Fruit fly (Drosophila melanogaster) whole organism, embryonic: ENCODE data around the gene CG13097.
A peak's percentile ranks its signal among the peaks of the same experiment; 100 is the strongest.

Experiments used
- Antp ChIP-seq: fragments of 200-800 bp; sonication (Bioruptor generic); optimal IDR thresholded peaks from 3 replicates; lab custom pipeline; 2016; ENCODE audit warnings: missing biosample characterization, missing genetic modification characterization
- Atf3 ChIP-seq: fragments of 200-800 bp; sonication (Bioruptor generic); optimal IDR thresholded peaks from 3 replicates; lab custom pipeline; 2016; ENCODE audit warnings: missing biosample characterization, missing genetic modification characterization
- B-H2 ChIP-seq: fragments of 200-800 bp; sonication (Bioruptor generic); optimal IDR thresholded peaks from 2 replicates; lab custom pipeline; 2018; ENCODE audit warnings: missing biosample characterization, mild to moderate bottlenecking, missing genetic modification characterization
- Bgb ChIP-seq: fragments of 200-800 bp; sonication (Bioruptor generic); IDR thresholded peaks from 2 replicates; pipeline ENCODE4 v1.3.6; 2022; ENCODE audit warnings: missing biosample characterization, missing genetic modification characterization; ENCODE audit not compliant: partially characterized antibody
- BtbVII ChIP-seq: fragments of 200-800 bp; sonication (Bioruptor generic); optimal IDR thresholded peaks from 3 replicates; lab custom pipeline; 2017; ENCODE audit warnings: missing biosample characterization, mild to moderate bottlenecking, missing genetic modification characterization
- CG13624 ChIP-seq: fragments of 200-800 bp; sonication (Bioruptor generic); optimal IDR thresholded peaks from 2 replicates; lab custom pipeline; 2016; ENCODE audit warnings: missing biosample characterization, missing genetic modification characterization
- CG13894 ChIP-seq: fragments of 200-800 bp; sonication (Bioruptor generic); optimal IDR thresholded peaks from 3 replicates; lab custom pipeline; 2018; ENCODE audit warnings: missing biosample characterization, mild to moderate bottlenecking, missing genetic modification characterization, moderate library complexity
- CG15514 ChIP-seq: fragments of 200-800 bp; sonication (Bioruptor generic); optimal IDR thresholded peaks from 3 replicates; lab custom pipeline; 2017; ENCODE audit warnings: missing biosample characterization, missing genetic modification characterization, mild to moderate bottlenecking, moderate library complexity, missing genetic modification reagents
- CG17361 ChIP-seq: fragments of 200-800 bp; sonication (Bioruptor generic); IDR thresholded peaks from 3 replicates; pipeline ENCODE4 v1.3.6; 2022; ENCODE audit warnings: missing biosample characterization, missing genetic modification characterization
- CG18262 ChIP-seq: fragments of 200-800 bp; optimal IDR thresholded peaks from 3 replicates; lab custom pipeline; 2019; ENCODE audit warnings: missing biosample characterization, mild to moderate bottlenecking, missing genetic modification characterization, moderate library complexity
- CG18599 ChIP-seq: fragments of 200-800 bp; sonication (Bioruptor generic); optimal IDR thresholded peaks from 3 replicates; lab custom pipeline; 2017; ENCODE audit warnings: missing biosample characterization, missing genetic modification characterization, mild to moderate bottlenecking, moderate library complexity, missing genetic modification reagents
- CG2116 ChIP-seq: fragments of 200-800 bp; sonication (Bioruptor generic); optimal IDR thresholded peaks from 3 replicates; lab custom pipeline; 2018; ENCODE audit warnings: missing biosample characterization, mild to moderate bottlenecking, missing genetic modification characterization
- CG32532 ChIP-seq: fragments of 200-800 bp; sonication (Bioruptor generic); IDR thresholded peaks from 2 replicates; pipeline ENCODE4 v1.3.6; 2022; ENCODE audit warnings: missing biosample characterization, missing genetic modification characterization
- CG32772 ChIP-seq: fragments of 200-800 bp; sonication (Bioruptor generic); IDR thresholded peaks from 2 replicates; pipeline ENCODE4 v1.3.6; 2022; ENCODE audit warnings: missing biosample characterization, missing genetic modification characterization
- CG3407 ChIP-seq: fragments of 200-800 bp; sonication (Bioruptor generic); optimal IDR thresholded peaks from 2 replicates; lab custom pipeline; 2018; ENCODE audit warnings: missing biosample characterization, mild to moderate bottlenecking, missing genetic modification characterization
- CG4424 ChIP-seq: fragments of 200-800 bp; sonication (Bioruptor generic); optimal IDR thresholded peaks from 3 replicates; lab custom pipeline; 2016; ENCODE audit warnings: missing biosample characterization, missing genetic modification characterization
- CG6765 ChIP-seq: fragments of 200-800 bp; sonication (Bioruptor generic); optimal IDR thresholded peaks from 3 replicates; lab custom pipeline; 2017; ENCODE audit warnings: missing biosample characterization, mild to moderate bottlenecking, missing genetic modification characterization
- D19A ChIP-seq: fragments of 200-800 bp; optimal IDR thresholded peaks from 3 replicates; lab custom pipeline; 2019; ENCODE audit warnings: missing biosample characterization, mild to moderate bottlenecking, missing genetic modification characterization, moderate library complexity
- Dek ChIP-seq: fragments of 200-800 bp; sonication (Bioruptor generic); optimal IDR thresholded peaks from 3 replicates; lab custom pipeline; 2019; ENCODE audit warnings: missing biosample characterization, mild to moderate bottlenecking, missing genetic modification characterization, moderate library complexity
- Doc2 ChIP-seq: fragments of 200-800 bp; sonication (Bioruptor generic); IDR thresholded peaks from 2 replicates; pipeline ENCODE4 v1.3.6; 2022; ENCODE audit warnings: missing biosample characterization, missing genetic modification characterization
- Dref ChIP-seq: fragments of 200-800 bp; sonication (Bioruptor generic); IDR thresholded peaks from 2 replicates; pipeline ENCODE4 v1.3.6; 2022; ENCODE audit warnings: missing biosample characterization, missing genetic modification characterization
- E2f1 ChIP-seq: fragments of 200-800 bp; sonication (Bioruptor generic); IDR thresholded peaks from 2 replicates; pipeline ENCODE4 v1.3.6; 2022; ENCODE audit warnings: missing biosample characterization, missing genetic modification characterization
- ERR ChIP-seq: fragments of 200-800 bp; sonication (Bioruptor generic); optimal IDR thresholded peaks from 2 replicates; lab custom pipeline; 2016; ENCODE audit warnings: missing biosample characterization, missing genetic modification characterization
- Fer2 ChIP-seq: fragments of 200-800 bp; sonication (Bioruptor generic); optimal IDR thresholded peaks from 2 replicates; lab custom pipeline; 2018; ENCODE audit warnings: missing biosample characterization, mild to moderate bottlenecking, missing genetic modification characterization, moderate library complexity
- Gug ChIP-seq: fragments of 200-800 bp; sonication (Bioruptor generic); IDR thresholded peaks from 4 replicates; pipeline ENCODE4 v1.3.6; 2022; ENCODE audit warnings: missing biosample characterization, missing genetic modification characterization
- Hand ChIP-seq: fragments of 200-800 bp; sonication (Bioruptor generic); optimal IDR thresholded peaks from 2 replicates; lab custom pipeline; 2017; ENCODE audit warnings: mild to moderate bottlenecking, missing biosample characterization, missing genetic modification reagents, missing genetic modification characterization
- HmgD ChIP-seq: fragments of 200-800 bp; sonication (Bioruptor generic); optimal IDR thresholded peaks from 3 replicates; lab custom pipeline; 2016; ENCODE audit warnings: missing biosample characterization, missing genetic modification characterization
- Hr39 ChIP-seq: fragments of >200 bp; optimal IDR thresholded peaks from 2 replicates; lab custom pipeline; 2017
- Hr51 ChIP-seq, 2 experiments: fragments of 200-800 bp; sonication (Bioruptor generic); optimal IDR thresholded peaks; 2 replicates in 1 of 2; 3 replicates in 1 of 2; lab custom pipeline; 2016 to 2018; ENCODE audit warnings: missing biosample characterization in 2 of 2, missing genetic modification characterization in 2 of 2, mild to moderate bottlenecking in 1 of 2, moderate library complexity in 1 of 2
- Hr78 ChIP-seq, 2 experiments: fragments of 200-800 bp in 1 of 2; fragments of >200 bp in 1 of 2; sonication (Bioruptor generic) in 1 of 2; optimal IDR thresholded peaks; 2 replicates each; lab custom pipeline; 2017 to 2019; ENCODE audit warnings: missing biosample characterization in 2 of 2, missing genetic modification characterization in 2 of 2, mild to moderate bottlenecking in 1 of 2, moderate library complexity in 1 of 2
- NC2α ChIP-seq: fragments of 200-800 bp; sonication (Bioruptor generic); optimal IDR thresholded peaks from 2 replicates; lab custom pipeline; 2016; ENCODE audit warnings: missing biosample characterization, missing genetic modification characterization
- Sry-δ ChIP-seq: fragments of 200-800 bp; sonication (Bioruptor generic); optimal IDR thresholded peaks from 2 replicates; lab custom pipeline; 2016; ENCODE audit warnings: missing biosample characterization, missing genetic modification characterization
- Taf1 ChIP-seq: fragments of 200-800 bp; sonication (Bioruptor generic); IDR thresholded peaks from 2 replicates; pipeline ENCODE4 v1.3.6; 2022; ENCODE audit warnings: missing biosample characterization, missing genetic modification characterization
- abd-A ChIP-seq: fragments of 200-800 bp; sonication (Bioruptor generic); optimal IDR thresholded peaks from 3 replicates; lab custom pipeline; 2019; ENCODE audit warnings: missing biosample characterization, mild to moderate bottlenecking, missing genetic modification characterization, moderate library complexity
- ara ChIP-seq: fragments of 200-800 bp; sonication (Bioruptor generic); IDR thresholded peaks from 2 replicates; pipeline ENCODE4 v1.3.6; 2022; ENCODE audit warnings: missing biosample characterization, missing genetic modification characterization
- cwo ChIP-seq: fragments of 200-800 bp; sonication (Bioruptor generic); optimal IDR thresholded peaks from 3 replicates; lab custom pipeline; 2017; ENCODE audit warnings: missing biosample characterization, missing genetic modification characterization, mild to moderate bottlenecking, moderate library complexity, missing genetic modification reagents
- esg ChIP-seq: fragments of 200-800 bp; sonication (Bioruptor generic); conservative IDR thresholded peaks from 2 replicates; pipeline ENCODE4 v1.3.6; 2022; ENCODE audit warnings: missing biosample characterization, missing genetic modification characterization
- eve ChIP-seq, 2 experiments: fragments of >200 bp; optimal IDR thresholded peaks; 2 replicates each; lab custom pipeline; 2017; ENCODE audit warnings: missing biosample characterization in 2 of 2, missing genetic modification characterization in 2 of 2
- ftz-f1 ChIP-seq: fragments of 200-800 bp; sonication (Bioruptor generic); optimal IDR thresholded peaks from 2 replicates; lab custom pipeline; 2016; ENCODE audit warnings: missing biosample characterization, missing genetic modification characterization
- gsb ChIP-seq: fragments of 200-800 bp; sonication (Bioruptor generic); IDR thresholded peaks from 2 replicates; pipeline ENCODE4 v1.3.6; 2022; ENCODE audit warnings: missing biosample characterization, missing genetic modification characterization
- hb ChIP-seq: fragments of 200-800 bp; sonication (Bioruptor generic); IDR thresholded peaks from 3 replicates; pipeline ENCODE4 v1.3.6; 2022; ENCODE audit warnings: missing biosample characterization, missing genetic modification characterization; ENCODE audit not compliant: partially characterized antibody
- pfk ChIP-seq: fragments of 200-800 bp; sonication (Bioruptor generic); optimal IDR thresholded peaks from 2 replicates; lab custom pipeline; 2018; ENCODE audit warnings: missing biosample characterization, mild to moderate bottlenecking, missing genetic modification characterization, moderate library complexity
- repo ChIP-seq: fragments of 200-800 bp; sonication (Bioruptor generic); optimal IDR thresholded peaks from 2 replicates; lab custom pipeline; 2016; ENCODE audit warnings: missing biosample characterization, missing genetic modification characterization
- schlank ChIP-seq: fragments of 200-800 bp; sonication (Bioruptor generic); optimal IDR thresholded peaks from 2 replicates; lab custom pipeline; 2018; ENCODE audit warnings: missing biosample characterization, mild to moderate bottlenecking, missing genetic modification characterization
- slou ChIP-seq: fragments of 200-800 bp; sonication (Bioruptor generic); optimal IDR thresholded peaks from 3 replicates; lab custom pipeline; 2016; ENCODE audit warnings: missing biosample characterization, missing genetic modification characterization
- sr ChIP-seq: fragments of 200-800 bp; sonication (Bioruptor generic); IDR thresholded peaks from 3 replicates; pipeline ENCODE4 v1.3.6; 2022; ENCODE audit warnings: missing biosample characterization, missing genetic modification characterization
- tin ChIP-seq: fragments of 200-800 bp; sonication (Bioruptor generic); optimal IDR thresholded peaks from 3 replicates; lab custom pipeline; 2016; ENCODE audit warnings: missing biosample characterization, missing genetic modification characterization
- tll ChIP-seq, 2 experiments: fragments of 200-800 bp in 1 of 2; fragments of >200 bp in 1 of 2; sonication (Bioruptor generic) in 1 of 2; optimal IDR thresholded peaks; 2 replicates each; lab custom pipeline; 2017 to 2019; ENCODE audit warnings: missing biosample characterization in 2 of 2, missing genetic modification characterization in 2 of 2, mild to moderate bottlenecking in 1 of 2, moderate library complexity in 1 of 2
- tna ChIP-seq: fragments of 200-800 bp; sonication (Bioruptor generic); IDR thresholded peaks from 2 replicates; pipeline ENCODE4 v1.3.6; 2022; ENCODE audit warnings: missing biosample characterization, missing genetic modification characterization; ENCODE audit not compliant: partially characterized antibody
- twi ChIP-seq: fragments of 200-800 bp; optimal IDR thresholded peaks from 2 replicates; lab custom pipeline; 2019; ENCODE audit warnings: missing biosample characterization, mild to moderate bottlenecking, missing genetic modification characterization, moderate library complexity
- zfh2 ChIP-seq: fragments of 200-800 bp; sonication (Bioruptor generic); optimal IDR thresholded peaks from 2 replicates; lab custom pipeline; 2016; ENCODE audit warnings: missing biosample characterization, missing genetic modification characterization

Gene CG13097

DNA sequence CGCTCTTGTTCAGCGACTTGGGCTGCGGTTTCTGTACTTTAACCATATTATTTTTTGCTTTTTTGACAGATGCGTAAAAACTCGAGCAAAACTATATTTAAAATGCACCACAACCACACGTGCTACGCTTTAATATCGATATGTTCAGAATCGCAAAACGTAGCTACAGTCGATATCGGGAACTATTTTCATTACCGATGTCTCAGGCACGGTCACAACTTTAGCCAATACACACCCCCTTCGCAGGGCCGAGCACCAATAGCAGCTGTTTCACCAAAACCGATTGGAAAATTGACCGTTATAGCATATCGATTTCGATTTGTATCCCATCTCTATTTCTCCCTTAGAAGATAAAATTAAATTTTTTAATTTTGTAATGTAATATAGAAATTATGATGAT is 2.9 kb downstream of the CG13097 start, which contains the start of gene CG13096 (continued):
- TF ChIP-seq Hand (GFP tag; lab: Kevin White, UChicago) (no peak), CG13894 (tag; lab: Kevin White, UChicago) (peak; percentile 82), gsb (GFP tag; lab: Robert Waterston, UW) (no peak), CG18599 (no peak), CG2116 (peak; percentile 96), CG4424 (GFP tag; lab: Kevin White, UChicago) (peak; percentile 45), ara (GFP tag; lab: Robert Waterston, UW) (no peak), CG17361 (no peak), NC2α (GFP tag; lab: Kevin White, UChicago) (no peak), twi (tag; lab: Kevin White, UChicago) (peak; percentile 39), Fer2 (tag; lab: Kevin White, UChicago) (no peak), Sry-δ (GFP tag; lab: Kevin White, UChicago) (peak; percentile 99), Doc2 (GFP tag; lab: Robert Waterston, UW) (no peak), CG32532 (no peak), Bgb (peak; percentile 99), E2f1 (GFP tag; lab: Robert Waterston, UW) (no peak), Dek (tag; lab: Kevin White, UChicago) (peak; percentile 52), Antp (peak; percentile 18), slou (GFP tag; lab: Kevin White, UChicago) (no peak), tll (GFP tag; optimal IDR thresholded peaks at IDR 0.05; lab: Kevin White, UChicago) (no peak), Taf1 (no peak), Gug (peak; percentile 9; the same call in 1 of the 4 replicates), abd-A (tag; lab: Kevin White, UChicago) (no peak), sr (GFP tag; lab: Robert Waterston, UW) (no peak), pfk (GFP tag; lab: Kevin White, UChicago) (no peak), eve (GFP tag; optimal IDR thresholded peaks at IDR 0.05; lab: Kevin White, UChicago) (no peak), Dref (GFP tag; lab: Robert Waterston, UW) (peak; percentile 100), tna (GFP tag; lab: Robert Waterston, UW) (peak; percentile 97), hb (peak; percentile 98), HmgD (GFP tag; lab: Kevin White, UChicago) (peak; percentile 83), CG6765 (GFP tag; lab: Kevin White, UChicago) (no peak), CG18262 (tag; lab: Kevin White, UChicago) (peak; percentile 12), Hr78 (GFP tag; optimal IDR thresholded peaks at IDR 0.05; lab: Kevin White, UChicago) (no peak), Hr51 (GFP tag; optimal IDR thresholded peaks at IDR 0.05; lab: Kevin White, UChicago) (peak in 1 of 2 experiments; percentile 27), BtbVII (GFP tag; lab: Kevin White, UChicago) (no peak), ERR (peak; percentile 15), esg (no peak), ftz-f1 (GFP tag; lab: Kevin White, UChicago) (peak; percentile 66), B-H2 (GFP tag; lab: Kevin White, UChicago) (peak; percentile 49), CG15514 (peak; percentile 91), zfh2 (GFP tag; lab: Kevin White, UChicago) (peak; percentile 27), D19A (tag; lab: Kevin White, UChicago) (no peak), Atf3 (GFP tag; lab: Kevin White, UChicago) (no peak), Hr39 (lab: Kevin White, UChicago) (no peak), CG32772 (GFP tag; lab: Robert Waterston, UW) (no peak), tin (GFP tag; lab: Kevin White, UChicago) (peak; percentile 16), cwo (GFP tag; lab: Kevin White, UChicago) (peak; percentile 97), CG13624 (GFP tag; lab: Kevin White, UChicago) (peak; percentile 73), schlank (tag; lab: Kevin White, UChicago) (no peak), CG3407 (no peak), repo (GFP tag; lab: Kevin White, UChicago) (no peak)
